Fruit fly (Drosophila melanogaster) whole organism, embryonic: ENCODE results near the gene TotB.

Experiments
- Aef1 ChIP-seq: fragments of 200-800 bp; sonication (Bioruptor generic); IDR thresholded peaks from 3 replicates; pipeline ENCODE4 v1.3.6; 2022; ENCODE audit warnings: missing biosample characterization, missing genetic modification characterization
- Atf3 ChIP-seq: fragments of 200-800 bp; sonication (Bioruptor generic); optimal IDR thresholded peaks from 3 replicates; lab custom pipeline; 2016; ENCODE audit warnings: missing biosample characterization, missing genetic modification characterization
- B-H2 ChIP-seq: fragments of 200-800 bp; sonication (Bioruptor generic); optimal IDR thresholded peaks from 2 replicates; lab custom pipeline; 2018; ENCODE audit warnings: missing biosample characterization, mild to moderate bottlenecking, missing genetic modification characterization
- CG11093 ChIP-seq: fragments of 200-800 bp; sonication (Bioruptor generic); IDR thresholded peaks from 3 replicates; pipeline ENCODE4 v1.3.6; 2022; ENCODE audit warnings: missing biosample characterization, missing genetic modification characterization
- CG1233 ChIP-seq: fragments of 200-800 bp; sonication (Bioruptor generic); optimal IDR thresholded peaks from 4 replicates; lab custom pipeline; 2018; ENCODE audit warnings: missing biosample characterization, mild to moderate bottlenecking, missing genetic modification characterization
- CG13424 ChIP-seq: fragments of 200-800 bp; sonication (Bioruptor generic); optimal IDR thresholded peaks from 2 replicates; lab custom pipeline; 2019; ENCODE audit warnings: missing biosample characterization, mild to moderate bottlenecking, missing genetic modification characterization, moderate library complexity
- CG1603 ChIP-seq: fragments of 200-800 bp; sonication (Bioruptor generic); optimal IDR thresholded peaks from 2 replicates; lab custom pipeline; 2019; ENCODE audit warnings: missing biosample characterization, mild to moderate bottlenecking, missing genetic modification characterization, moderate library complexity
- CG17186 ChIP-seq: fragments of 200-800 bp; sonication (Bioruptor generic); optimal IDR thresholded peaks from 3 replicates; lab custom pipeline; 2017; ENCODE audit warnings: missing biosample characterization, missing genetic modification reagents, missing genetic modification characterization
- CG17328 ChIP-seq: fragments of 200-800 bp; sonication (Bioruptor generic); IDR thresholded peaks from 2 replicates; pipeline ENCODE4 v1.3.6; 2022; ENCODE audit warnings: missing biosample characterization, missing genetic modification characterization
- CG17361 ChIP-seq: fragments of 200-800 bp; sonication (Bioruptor generic); IDR thresholded peaks from 3 replicates; pipeline ENCODE4 v1.3.6; 2022; ENCODE audit warnings: missing biosample characterization, missing genetic modification characterization
- CG17568 ChIP-seq: fragments of 200-800 bp; sonication (Bioruptor generic); optimal IDR thresholded peaks from 2 replicates; lab custom pipeline; 2018; ENCODE audit warnings: missing biosample characterization, mild to moderate bottlenecking, missing genetic modification characterization, moderate library complexity
- CG18764 ChIP-seq: fragments of 200-800 bp; sonication (Bioruptor generic); optimal IDR thresholded peaks from 3 replicates; lab custom pipeline; 2016; ENCODE audit warnings: missing biosample characterization, missing genetic modification characterization
- CG31441 ChIP-seq: fragments of 200-800 bp; sonication (Bioruptor generic); IDR thresholded peaks from 2 replicates; pipeline ENCODE4 v1.3.6; 2022; ENCODE audit warnings: missing biosample characterization, missing genetic modification characterization
- CG32532 ChIP-seq: fragments of 200-800 bp; sonication (Bioruptor generic); IDR thresholded peaks from 2 replicates; pipeline ENCODE4 v1.3.6; 2022; ENCODE audit warnings: missing biosample characterization, missing genetic modification characterization
- CG33213 ChIP-seq: fragments of 200-800 bp; sonication (Bioruptor generic); optimal IDR thresholded peaks from 3 replicates; lab custom pipeline; 2016; ENCODE audit warnings: missing biosample characterization, missing genetic modification characterization
- CG6654 ChIP-seq: fragments of 200-800 bp; sonication (Bioruptor generic); optimal IDR thresholded peaks from 2 replicates; lab custom pipeline; 2017; ENCODE audit warnings: missing biosample characterization, mild to moderate bottlenecking, missing genetic modification characterization
- CG6813 ChIP-seq: fragments of 200-800 bp; sonication (Bioruptor generic); optimal IDR thresholded peaks from 2 replicates; lab custom pipeline; 2017; ENCODE audit warnings: missing biosample characterization, missing genetic modification characterization, mild to moderate bottlenecking, moderate library complexity, missing genetic modification reagents
- CG7357 ChIP-seq: fragments of 200-800 bp; sonication (Bioruptor generic); IDR thresholded peaks from 3 replicates; pipeline ENCODE4 v1.3.6; 2022; ENCODE audit warnings: missing biosample characterization, missing genetic modification characterization
- CG7745 ChIP-seq: fragments of 200-800 bp; sonication (Bioruptor generic); optimal IDR thresholded peaks from 2 replicates; lab custom pipeline; 2018; ENCODE audit warnings: missing biosample characterization, mild to moderate bottlenecking, missing genetic modification characterization, moderate library complexity
- CG9876 ChIP-seq: fragments of 200-800 bp; sonication (Bioruptor generic); optimal IDR thresholded peaks from 2 replicates; lab custom pipeline; 2016; ENCODE audit warnings: missing biosample characterization, missing genetic modification characterization
- CTCF ChIP-seq: fragments of 200-800 bp; sonication (Bioruptor generic); optimal IDR thresholded peaks from 2 replicates; lab custom pipeline; 2017; ENCODE audit warnings: missing biosample characterization, mild to moderate bottlenecking, missing genetic modification characterization, moderate library complexity
- Dbx ChIP-seq: fragments of 200-800 bp; sonication (Bioruptor generic); IDR thresholded peaks from 3 replicates; pipeline ENCODE4 v1.3.6; 2022; ENCODE audit warnings: missing biosample characterization, missing genetic modification characterization
- Ets97D ChIP-seq: fragments of 200-800 bp; sonication (Bioruptor generic); optimal IDR thresholded peaks from 3 replicates; lab custom pipeline; 2016; ENCODE audit warnings: missing biosample characterization, missing genetic modification characterization
- GATAe ChIP-seq: fragments of 200-800 bp; sonication (Bioruptor generic); conservative IDR thresholded peaks from 2 replicates; pipeline ENCODE4 v1.3.6; 2022; ENCODE audit warnings: missing biosample characterization, missing genetic modification characterization
- Gug ChIP-seq: fragments of 200-800 bp; sonication (Bioruptor generic); IDR thresholded peaks from 4 replicates; pipeline ENCODE4 v1.3.6; 2022; ENCODE audit warnings: missing biosample characterization, missing genetic modification characterization
- Hey ChIP-seq: fragments of 200-800 bp; sonication (Bioruptor generic); optimal IDR thresholded peaks from 3 replicates; lab custom pipeline; 2018; ENCODE audit warnings: missing biosample characterization, mild to moderate bottlenecking, missing genetic modification characterization
- Hmr ChIP-seq: fragments of 200-800 bp; sonication (Bioruptor generic); optimal IDR thresholded peaks from 3 replicates; lab custom pipeline; 2017; ENCODE audit warnings: mild to moderate bottlenecking, missing biosample characterization, missing genetic modification reagents, missing genetic modification characterization
- Hr51 ChIP-seq, 2 experiments: fragments of 200-800 bp; sonication (Bioruptor generic); optimal IDR thresholded peaks; 2 replicates in 1 of 2; 3 replicates in 1 of 2; lab custom pipeline; 2016 to 2018; ENCODE audit warnings: missing biosample characterization in 2 of 2, missing genetic modification characterization in 2 of 2, mild to moderate bottlenecking in 1 of 2, moderate library complexity in 1 of 2
- Hsf ChIP-seq: fragments of 200-800 bp; sonication (Bioruptor generic); optimal IDR thresholded peaks from 3 replicates; lab custom pipeline; 2016; ENCODE audit warnings: missing biosample characterization, missing genetic modification characterization
- Myb ChIP-seq: fragments of 200-800 bp; sonication (Bioruptor generic); optimal IDR thresholded peaks from 2 replicates; lab custom pipeline; 2016; ENCODE audit warnings: missing biosample characterization, missing genetic modification characterization
- NK7.1 ChIP-seq: fragments of 200-800 bp; sonication (Bioruptor generic); optimal IDR thresholded peaks from 3 replicates; lab custom pipeline; 2016; ENCODE audit warnings: missing biosample characterization, missing genetic modification characterization
- Rfx ChIP-seq: fragments of 200-800 bp; sonication (Bioruptor generic); IDR thresholded peaks from 2 replicates; pipeline ENCODE4 v1.3.6; 2022; ENCODE audit warnings: missing biosample characterization, missing genetic modification characterization
- Scr ChIP-seq: fragments of 200-800 bp; sonication (Bioruptor generic); IDR thresholded peaks from 2 replicates; pipeline ENCODE4 v1.3.6; 2022; ENCODE audit warnings: missing biosample characterization, missing genetic modification characterization; ENCODE audit not compliant: partially characterized antibody
- Side ChIP-seq: fragments of 200-800 bp; sonication (Bioruptor generic); optimal IDR thresholded peaks from 2 replicates; lab custom pipeline; 2016; ENCODE audit warnings: missing biosample characterization, missing genetic modification characterization
- Sin3A ChIP-seq: fragments of >200 bp; optimal IDR thresholded peaks from 2 replicates; lab custom pipeline; 2018
- YL-1 ChIP-seq: fragments of 200-800 bp; sonication (Bioruptor generic); optimal IDR thresholded peaks from 3 replicates; lab custom pipeline; 2017; ENCODE audit warnings: missing biosample characterization, mild to moderate bottlenecking, missing genetic modification characterization
- al ChIP-seq: fragments of 200-800 bp; sonication (Bioruptor generic); IDR thresholded peaks from 2 replicates; pipeline ENCODE4 v1.3.6; 2022; ENCODE audit warnings: missing biosample characterization, missing genetic modification characterization
- bab2 ChIP-seq: fragments of 200-800 bp; sonication (Bioruptor generic); optimal IDR thresholded peaks from 2 replicates; lab custom pipeline; 2016; ENCODE audit warnings: missing biosample characterization, missing genetic modification characterization
- corto ChIP-seq: fragments of 200-800 bp; sonication (Bioruptor generic); optimal IDR thresholded peaks from 2 replicates; lab custom pipeline; 2016; ENCODE audit warnings: missing biosample characterization, mild to moderate bottlenecking, missing genetic modification characterization, moderate library complexity
- crol ChIP-seq: fragments of 200-800 bp; sonication (Bioruptor generic); IDR thresholded peaks from 2 replicates; pipeline ENCODE4 v1.3.6; 2022; ENCODE audit warnings: missing biosample characterization, missing genetic modification characterization
- en ChIP-seq: fragments of 200-800 bp; sonication (Bioruptor generic); optimal IDR thresholded peaks from 2 replicates; lab custom pipeline; 2016; ENCODE audit warnings: missing biosample characterization, missing genetic modification characterization
- kni ChIP-seq: fragments of 200-800 bp; sonication (Bioruptor generic); optimal IDR thresholded peaks from 3 replicates; lab custom pipeline; 2017; ENCODE audit warnings: mild to moderate bottlenecking, missing biosample characterization, missing genetic modification reagents, missing genetic modification characterization
- lab ChIP-seq: fragments of 200-800 bp; sonication (Bioruptor generic); optimal IDR thresholded peaks from 3 replicates; lab custom pipeline; 2017; ENCODE audit warnings: missing biosample characterization, missing genetic modification characterization, mild to moderate bottlenecking, moderate library complexity, missing genetic modification reagents
- lmd ChIP-seq: fragments of 200-800 bp; sonication (Bioruptor generic); IDR thresholded peaks from 2 replicates; pipeline ENCODE4 v1.3.6; 2022; ENCODE audit warnings: missing biosample characterization, missing genetic modification characterization
- p53 ChIP-seq: fragments of 200-800 bp; sonication (Bioruptor generic); optimal IDR thresholded peaks from 2 replicates; lab custom pipeline; 2016; ENCODE audit warnings: missing biosample characterization, missing genetic modification characterization
- rib ChIP-seq: fragments of 200-800 bp; sonication (Bioruptor generic); IDR thresholded peaks from 2 replicates; pipeline ENCODE4 v1.3.6; 2022; ENCODE audit warnings: missing biosample characterization, missing genetic modification characterization
- row ChIP-seq: fragments of 200-800 bp; sonication (Bioruptor generic); IDR thresholded peaks from 3 replicates; pipeline ENCODE4 v1.3.6; 2022; ENCODE audit warnings: missing biosample characterization, missing genetic modification characterization
- seq ChIP-seq: fragments of 200-800 bp; sonication (Bioruptor generic); IDR thresholded peaks from 2 replicates; pipeline ENCODE4 v1.3.6; 2022; ENCODE audit warnings: missing biosample characterization, missing genetic modification characterization
- sug ChIP-seq: fragments of 200-800 bp; optimal IDR thresholded peaks from 2 replicates; lab custom pipeline; 2019; ENCODE audit warnings: missing biosample characterization, mild to moderate bottlenecking, missing genetic modification characterization, moderate library complexity
- tna ChIP-seq: fragments of 200-800 bp; sonication (Bioruptor generic); IDR thresholded peaks from 2 replicates; pipeline ENCODE4 v1.3.6; 2022; ENCODE audit warnings: missing biosample characterization, missing genetic modification characterization; ENCODE audit not compliant: partially characterized antibody
- toy ChIP-seq: fragments of 200-800 bp; sonication (Bioruptor generic); IDR thresholded peaks from 2 replicates; pipeline ENCODE4 v1.3.6; 2022; ENCODE audit warnings: missing biosample characterization, missing genetic modification characterization
- zf30C ChIP-seq: fragments of 200-800 bp; sonication (Bioruptor generic); optimal IDR thresholded peaks from 3 replicates; lab custom pipeline; 2018; ENCODE audit warnings: missing biosample characterization, mild to moderate bottlenecking, missing genetic modification characterization
- zfh1 ChIP-seq: fragments of 200-800 bp; sonication (Bioruptor generic); IDR thresholded peaks from 3 replicates; pipeline ENCODE4 v1.3.6; 2022; ENCODE audit warnings: missing biosample characterization, missing genetic modification characterization

The TotB gene

dm6 chr3R:20914103-20914502, 40.4 kb downstream of the TotB start, which contains the start of gene hdly (continued):
- TF ChIP-seq CG33213 (GFP tag; lab: Kevin White, UChicago) (no peak), CG18764 (no peak), CG17328 (no peak), CG7745 (tag; lab: Kevin White, UChicago) (no peak), CTCF (GFP tag; lab: Kevin White, UChicago) (no peak), Dbx (0 out of 3 replicates have a peak, but pooled peaks have one; percentile 11), al (GFP tag; lab: Robert Waterston, UW) (no peak), Hsf (no peak), en (GFP tag; lab: Kevin White, UChicago) (no peak), Sin3A (lab: Kevin White, UChicago) (no peak), CG1603 (tag; lab: Kevin White, UChicago) (no peak), toy (GFP tag; lab: Robert Waterston, UW) (no peak), CG6813 (GFP tag; lab: Kevin White, UChicago) (peak; percentile 25), seq (GFP tag; lab: Robert Waterston, UW) (0 out of 2 replicates have a peak, but pooled peaks have one; percentile 14), Side (GFP tag; lab: Kevin White, UChicago) (no peak), Hr51 (GFP tag; optimal IDR thresholded peaks at IDR 0.05; lab: Kevin White, UChicago) (no peak), CG1233 (GFP tag; lab: Kevin White, UChicago) (no peak), Aef1 (GFP tag; lab: Robert Waterston, UW) (no peak), Hmr (GFP tag; lab: Kevin White, UChicago) (peak; percentile 55), YL-1 (no peak), crol (no peak), lmd (no peak), CG7357 (GFP tag; lab: Robert Waterston, UW) (no peak), CG17186 (GFP tag; lab: Kevin White, UChicago) (no peak), Ets97D (GFP tag; lab: Kevin White, UChicago) (no peak), Gug (GFP tag; lab: Robert Waterston, UW) (no peak), Rfx (GFP tag; lab: Robert Waterston, UW) (peak; percentile 36; the same call in 1 of the 2 replicates), bab2 (GFP tag; lab: Kevin White, UChicago) (no peak), CG13424 (tag; lab: Kevin White, UChicago) (no peak), CG31441 (GFP tag; lab: Robert Waterston, UW) (no peak), Scr (GFP tag; lab: Robert Waterston, UW) (no peak), zf30C (GFP tag; lab: Kevin White, UChicago) (no peak), rib (GFP tag; lab: Robert Waterston, UW) (no peak), NK7.1 (peak; percentile 20), CG17361 (GFP tag; lab: Robert Waterston, UW) (no peak), kni (GFP tag; lab: Kevin White, UChicago) (no peak), GATAe (GFP tag; lab: Robert Waterston, UW) (no peak), CG6654 (GFP tag; lab: Kevin White, UChicago) (no peak), zfh1 (GFP tag; lab: Robert Waterston, UW) (no peak), Hey (tag; lab: Kevin White, UChicago) (no peak), p53 (no peak), Atf3 (GFP tag; lab: Kevin White, UChicago) (no peak), CG9876 (GFP tag; lab: Kevin White, UChicago) (no peak), CG17568 (GFP tag; lab: Kevin White, UChicago) (peak; percentile 45), tna (GFP tag; lab: Robert Waterston, UW) (no peak), Myb (GFP tag; lab: Kevin White, UChicago) (no peak), CG11093 (GFP tag; lab: Robert Waterston, UW) (no peak), sug (no peak), lab (peak; percentile 62), CG32532 (peak; percentile 41; the same call in 1 of the 2 replicates), corto (peak; percentile 81), B-H2 (GFP tag; lab: Kevin White, UChicago) (peak; percentile 67), row (GFP tag; lab: Robert Waterston, UW) (no peak)
